Worm (Caenorhabditis elegans): ENCODE measurements around the gene col-172.

Gene col-172

DNA sequence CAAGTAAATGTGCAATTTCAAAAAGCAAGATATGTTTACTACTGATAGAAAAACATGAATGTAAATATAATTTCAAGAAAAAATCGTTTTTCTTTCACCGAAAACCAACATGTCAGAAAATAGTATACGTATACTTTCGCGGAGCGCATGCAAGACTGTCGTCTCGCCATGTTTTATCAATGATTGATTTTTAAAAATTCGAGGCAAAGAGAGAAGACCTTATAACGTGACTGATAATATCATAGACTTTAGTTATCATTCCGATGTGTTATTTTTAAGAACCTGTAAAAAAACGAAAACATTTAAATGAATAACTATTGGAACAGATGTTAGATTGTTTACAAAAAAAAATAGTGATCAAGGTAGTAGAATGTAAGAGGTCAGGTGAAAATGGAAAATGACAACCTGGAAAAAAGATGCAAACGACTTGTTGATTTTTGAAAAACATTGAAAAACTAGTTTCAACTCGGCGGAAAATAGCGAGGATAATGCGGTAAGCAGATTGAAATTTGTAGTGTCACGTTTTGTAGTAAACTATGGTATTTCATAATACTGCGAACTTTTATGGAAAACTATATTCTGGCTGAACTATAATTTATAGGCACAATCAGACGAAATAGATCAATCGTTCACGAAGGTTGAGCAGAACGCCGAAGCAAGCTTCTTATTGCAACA, 26.1 kb upstream of the col-172 start:
- no peak for TF ChIP-seq ahr-1 (tag; optimal IDR thresholded peaks at IDR 0.05)
- TF ChIP-seq tbx-7 (tag; optimal IDR thresholded peaks at IDR 0.05), result no peak
- no peak for TF ChIP-seq unc-3 (GFP tag; conservative IDR thresholded peaks at IDR 0.05)
- no peak for TF ChIP-seq unc-3 (tag; optimal IDR thresholded peaks at IDR 0.05)
- TF ChIP-seq Y22D7AL.16 (tag; optimal IDR thresholded peaks at IDR 0.05), result no peak
- no peak for TF ChIP-seq elt-2 (tag; optimal IDR thresholded peaks at IDR 0.05)

DNA sequence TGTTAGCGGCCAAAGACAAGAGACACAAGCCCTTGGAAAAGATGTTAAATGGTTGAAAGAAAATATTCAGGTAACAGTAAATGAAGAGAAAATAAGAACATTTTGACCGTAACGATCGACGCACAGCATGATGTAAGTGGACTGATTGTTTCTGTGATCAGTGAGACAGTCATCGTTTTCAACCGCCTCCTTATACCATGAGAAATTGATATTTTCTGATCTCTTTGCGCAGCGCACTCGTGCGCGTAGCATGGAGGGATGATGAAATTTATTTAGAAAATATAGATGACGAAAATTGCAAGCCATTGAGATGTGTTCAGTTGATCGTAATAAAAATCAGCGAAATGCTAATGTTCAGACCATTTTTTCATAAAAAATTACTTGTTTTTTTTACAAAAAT, 23.0 kb upstream of the col-172 start:
- TF ChIP-seq che-1 (tag; optimal IDR thresholded peaks at IDR 0.05) (no peak), Y22D7AL.16 (tag; optimal IDR thresholded peaks at IDR 0.05) (no peak), ref-2 (tag; optimal IDR thresholded peaks at IDR 0.05) (no peak), sox-4 (tag; optimal IDR thresholded peaks at IDR 0.05) (no peak), C08G9.2 (tag; optimal IDR thresholded peaks at IDR 0.05) (no peak), ahr-1 (tag; optimal IDR thresholded peaks at IDR 0.05) (no peak), fkh-6 (tag; optimal IDR thresholded peaks at IDR 0.05) (no peak), ceh-48 (tag; optimal IDR thresholded peaks at IDR 0.05) (no peak), tbx-2 (tag; optimal IDR thresholded peaks at IDR 0.05) (no peak), pqm-1 (tag; optimal IDR thresholded peaks at IDR 0.05) (no peak), pros-1 (tag; optimal IDR thresholded peaks at IDR 0.05) (no peak), rnt-1 (tag; optimal IDR thresholded peaks at IDR 0.05) (no peak), ceh-30 (tag; optimal IDR thresholded peaks at IDR 0.05) (no peak), ceh-19 (GFP tag; optimal IDR thresholded peaks at IDR 0.05) (no peak)

DNA sequence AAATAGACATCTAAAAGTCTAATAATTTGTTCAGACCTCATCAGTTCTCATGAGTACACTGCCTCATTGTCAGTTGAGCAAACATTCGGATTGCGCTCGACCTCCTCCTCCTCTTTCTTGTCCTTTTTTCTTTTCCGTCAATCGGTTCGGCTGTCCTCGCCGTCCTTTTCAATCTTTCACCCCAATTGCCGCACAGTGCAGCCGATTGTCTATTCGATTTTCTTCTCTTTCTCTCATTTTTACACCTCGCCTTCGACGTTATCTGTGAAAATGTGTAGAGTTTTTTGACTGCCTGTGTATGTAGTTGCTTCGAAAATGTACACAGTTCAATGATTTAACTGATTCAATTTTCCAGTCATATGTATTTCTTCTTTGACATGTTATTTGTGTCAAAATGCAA, 19.4 kb upstream of the col-172 start:
- TF ChIP-seq mec-3 (tag; optimal IDR thresholded peaks at IDR 0.05; ENCODE audit: borderline replicate concordance) (no peak), odd-2 (tag; optimal IDR thresholded peaks at IDR 0.05) (no peak), fkh-10 (GFP tag; optimal IDR thresholded peaks at IDR 0.05) (no peak), lim-6 (tag; optimal IDR thresholded peaks at IDR 0.05) (no peak), hlh-30 (tag; optimal IDR thresholded peaks at IDR 0.05; ENCODE audit: insufficient read depth) (no peak), ceh-6 (GFP tag; optimal IDR thresholded peaks at IDR 0.05) (no peak), zip-5 (tag; optimal IDR thresholded peaks at IDR 0.05) (no peak), dmd-4 (tag; optimal IDR thresholded peaks at IDR 0.05; ENCODE audit: borderline replicate concordance) (no peak), hlh-13 (GFP tag; optimal IDR thresholded peaks at IDR 0.05) (no peak)

DNA sequence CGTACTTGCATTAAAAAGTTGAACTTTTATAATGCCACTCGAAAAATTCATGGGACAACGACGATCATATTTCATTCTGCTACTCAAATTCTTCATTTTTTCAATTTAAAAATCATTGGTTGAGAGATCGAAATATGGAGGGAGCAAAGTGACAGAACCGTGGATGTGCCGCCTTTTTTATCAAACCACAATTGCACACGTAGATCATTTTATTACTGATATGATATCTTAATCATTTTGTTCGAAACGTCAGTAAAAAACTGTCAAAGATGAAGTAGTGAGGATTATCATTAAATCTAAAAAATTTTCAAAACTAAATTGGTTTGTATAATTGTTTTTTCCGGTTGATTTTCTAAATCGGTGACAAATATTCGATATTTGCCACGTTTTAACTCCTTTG, 18.5 kb upstream of the col-172 start:
- TF ChIP-seq ceh-34 (tag; optimal IDR thresholded peaks at IDR 0.05), result no peak
- no peak for TF ChIP-seq sdc-2 (tag; optimal IDR thresholded peaks at IDR 0.05)
- no peak for TF ChIP-seq pha-2 (tag; optimal IDR thresholded peaks at IDR 0.05)
- no peak for TF ChIP-seq rnt-1 (tag; optimal IDR thresholded peaks at IDR 0.05)
- no peak for TF ChIP-seq nfya-1 (tag; optimal IDR thresholded peaks at IDR 0.05)
- TF ChIP-seq gmeb-2 (tag; optimal IDR thresholded peaks at IDR 0.05), result no peak
- no peak for TF ChIP-seq ceh-24 (tag; optimal IDR thresholded peaks at IDR 0.05)
- TF ChIP-seq pat-9 (tag; optimal IDR thresholded peaks at IDR 0.05), result no peak

DNA sequence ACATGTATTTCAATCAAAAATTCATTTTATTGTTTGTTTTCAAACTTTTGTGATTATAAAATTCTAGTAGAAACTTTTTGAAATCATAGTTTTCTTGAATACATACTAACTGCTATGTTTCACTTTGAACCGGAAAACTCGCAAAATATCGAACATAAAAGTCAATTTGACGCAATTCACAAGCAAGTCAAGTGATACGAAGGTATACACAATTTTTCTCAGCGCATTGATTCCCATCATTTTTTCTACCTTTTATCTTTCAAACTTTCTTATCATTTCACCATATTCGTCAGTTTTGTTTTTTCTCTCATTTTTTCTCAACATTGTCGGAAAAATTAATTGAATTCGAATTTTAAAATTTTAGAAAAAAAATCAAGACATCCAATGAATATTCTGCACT, 17.5 kb upstream of the col-172 start, which contains the start of gene nhr-173:
TSS of gene nhr-173 (plus strand) at position 366 of the 400 bp plus-strand sequence.
- TF ChIP-seq fkh-6 (tag; optimal IDR thresholded peaks at IDR 0.05) (no peak), mec-3 (tag; optimal IDR thresholded peaks at IDR 0.05; ENCODE audit: borderline replicate concordance) (no peak), lim-6 (tag; optimal IDR thresholded peaks at IDR 0.05) (no peak), C08G9.2 (tag; optimal IDR thresholded peaks at IDR 0.05) (no peak), dve-1 (tag; optimal IDR thresholded peaks at IDR 0.05) (no peak)

All from whole organism, late embryonic.